Fruit fly (Drosophila melanogaster) S2 (cell line): Measurements from ENCODE around the gene RabX5.

ENCODE experiments used
- CG8478 ChIP-seq: fragments of >200 bp; optimal IDR thresholded peaks from 2 replicates; lab custom pipeline; 2018
- CTCF ChIP-seq, 2 experiments: fragments of >200 bp; optimal IDR thresholded peaks; 2 replicates each; lab custom pipeline; 2018

DNA sequence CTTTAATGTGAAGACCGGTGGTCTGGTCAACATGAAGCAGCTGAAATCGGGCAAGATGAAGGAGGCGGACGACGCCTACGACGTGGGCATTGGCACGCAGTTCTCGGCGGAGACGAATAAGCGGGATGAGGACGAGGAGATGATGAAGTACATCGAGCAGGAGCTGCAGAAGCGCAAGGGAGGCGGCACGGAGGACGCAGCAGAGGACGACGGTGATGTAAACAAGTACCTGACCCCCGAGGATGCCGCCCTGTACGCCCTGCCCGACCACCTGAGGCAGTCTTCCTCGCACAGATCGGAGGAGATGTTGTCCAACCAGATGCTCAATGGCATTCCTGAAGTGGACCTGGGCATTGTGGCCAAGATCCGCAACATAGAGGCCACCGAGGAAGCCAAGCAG, 4.4 kb downstream of the RabX5 start:
- TF ChIP-seq CTCF (optimal IDR thresholded peaks at IDR 0.05; lab: Kevin White, UChicago) (no peak), CG8478 (lab: Kevin White, UChicago) (no peak)
